Fruit fly (Drosophila melanogaster): ENCODE results near the gene CG32982.
A peak's percentile ranks its signal among the peaks of the same experiment; 100 is the strongest.

The CG32982 gene

dm6 chr2L:9175172-9175571 lies 49.6 kb downstream of the CG32982 start (continued):
- peak; percentile 67; the same call in 1 of the 2 replicates for TF ChIP-seq Adf1 (GFP tag; IDR thresholded peaks at IDR 0.05)
- TF ChIP-seq CG33213 (GFP tag; optimal IDR thresholded peaks at IDR 0.05): no peak
- peak; percentile 88 for TF ChIP-seq lbe (GFP tag; optimal IDR thresholded peaks at IDR 0.05)
- peak; percentile 28 for TF ChIP-seq HmgZ (tag; optimal IDR thresholded peaks at IDR 0.05)
- peak; percentile 77 for TF ChIP-seq pfk (GFP tag; optimal IDR thresholded peaks at IDR 0.05)
- no peak for TF ChIP-seq Ptx1 (GFP tag; IDR thresholded peaks at IDR 0.05)
- peak in 1 of 2 experiments; percentile 91 for TF ChIP-seq bsh (GFP tag; optimal IDR thresholded peaks at IDR 0.05)
- no peak for TF ChIP-seq CG8290 (GFP tag; optimal IDR thresholded peaks at IDR 0.05)
- peak in 1 of 2 experiments; percentile 4 for TF ChIP-seq CG8290 (tag; optimal IDR thresholded peaks at IDR 0.05)
- TF ChIP-seq CG2678 (tag; optimal IDR thresholded peaks at IDR 0.05): peak; percentile 11
- no peak for TF ChIP-seq CG14441 (GFP tag; IDR thresholded peaks at IDR 0.05)
- peak; percentile 91 for TF ChIP-seq B-H2 (GFP tag; optimal IDR thresholded peaks at IDR 0.05)
- peak; percentile 8 for TF ChIP-seq CrebB (tag; optimal IDR thresholded peaks at IDR 0.05)
- TF ChIP-seq sug (tag; optimal IDR thresholded peaks at IDR 0.05): peak; percentile 32
- TF ChIP-seq chif (GFP tag; optimal IDR thresholded peaks at IDR 0.05): no peak
- no peak for TF ChIP-seq Dip2 (GFP tag; IDR thresholded peaks at IDR 0.05)
- peak; percentile 18 for TF ChIP-seq CG12219 (GFP tag; optimal IDR thresholded peaks at IDR 0.05)
- peak; percentile 12 for TF ChIP-seq CG12769 (tag; optimal IDR thresholded peaks at IDR 0.05)
- TF ChIP-seq toy (GFP tag; IDR thresholded peaks at IDR 0.05): peak; percentile 44; the same call in 1 of the 2 replicates
- TF ChIP-seq Ada2b (GFP tag; IDR thresholded peaks at IDR 0.05): 0 out of 2 replicates have a peak, but pooled peaks have one; percentile 5
- peak; percentile 93; the same call in 1 of the 2 replicates for TF ChIP-seq chm (GFP tag; IDR thresholded peaks at IDR 0.05)
- TF ChIP-seq CG32767 (GFP tag; IDR thresholded peaks at IDR 0.05): peak; percentile 38; the same call in 1 of the 2 replicates
- peak; percentile 38; the same call in 1 of the 2 replicates for TF ChIP-seq vvl (GFP tag; IDR thresholded peaks at IDR 0.05)
- no peak for TF ChIP-seq CG15514 (GFP tag; optimal IDR thresholded peaks at IDR 0.05)
- peak; percentile 44; the same call in 1 of the 2 replicates for TF ChIP-seq stc (GFP tag; IDR thresholded peaks at IDR 0.05)
- TF ChIP-seq gro (GFP tag; optimal IDR thresholded peaks at IDR 0.05): peak; percentile 70
- TF ChIP-seq C15 (GFP tag; IDR thresholded peaks at IDR 0.05): peak; percentile 73; the same call in 1 of the 3 replicates
- TF ChIP-seq CG13296 (GFP tag; optimal IDR thresholded peaks at IDR 0.05): peak; percentile 63
- TF ChIP-seq BtbVII (GFP tag; optimal IDR thresholded peaks at IDR 0.05): peak; percentile 4
- TF ChIP-seq CG12071 (GFP tag; optimal IDR thresholded peaks at IDR 0.05): peak; percentile 50
- peak in 1 of 2 experiments; percentile 55 for TF ChIP-seq Pdp1 (GFP tag; optimal IDR thresholded peaks at IDR 0.05)
- TF ChIP-seq CG3163 (GFP tag; optimal IDR thresholded peaks at IDR 0.05): peak; percentile 59
- TF ChIP-seq Deaf1 (tag; optimal IDR thresholded peaks at IDR 0.05): peak; percentile 21
- peak; percentile 57 for TF ChIP-seq CG34376 (GFP tag; optimal IDR thresholded peaks at IDR 0.05)
- peak; percentile 73 for TF ChIP-seq corto (GFP tag; optimal IDR thresholded peaks at IDR 0.05)
- no peak for TF ChIP-seq Nf-YA (GFP tag; IDR thresholded peaks at IDR 0.05)
- TF ChIP-seq CG17385 (GFP tag; optimal IDR thresholded peaks at IDR 0.05): peak; percentile 54
- TF ChIP-seq CG10321 (GFP tag; IDR thresholded peaks at IDR 0.05): 0 out of 2 replicates have a peak, but pooled peaks have one; percentile 23
- peak; percentile 86; the same call in 2 of the 3 replicates for TF ChIP-seq ci (GFP tag; IDR thresholded peaks at IDR 0.05)
- TF ChIP-seq unpg (GFP tag; optimal IDR thresholded peaks at IDR 0.05): peak; percentile 14
- peak; percentile 94; the same call in 1 of the 2 replicates for TF ChIP-seq CG8765 (GFP tag; IDR thresholded peaks at IDR 0.05)
- TF ChIP-seq CG13287 (GFP tag; IDR thresholded peaks at IDR 0.05; ENCODE audit: partially characterized antibody): peak; percentile 25; the same call in 1 of the 2 replicates
- peak; percentile 16 for TF ChIP-seq MTF-1 (GFP tag; optimal IDR thresholded peaks at IDR 0.05; ENCODE audit: borderline replicate concordance)
- peak; percentile 95 for TF ChIP-seq Drgx (GFP tag; IDR thresholded peaks at IDR 0.05)
- peak; percentile 56 for TF ChIP-seq CG17568 (GFP tag; optimal IDR thresholded peaks at IDR 0.05)
- 0 out of 2 replicates have a peak, but pooled peaks have one; percentile 7 for TF ChIP-seq CG11696 (GFP tag; IDR thresholded peaks at IDR 0.05)
- TF ChIP-seq sens (GFP tag): peak; percentile 42
- TF ChIP-seq CG8478 (optimal IDR thresholded peaks at IDR 0.05): no peak
- TF ChIP-seq Rfx (GFP tag; IDR thresholded peaks at IDR 0.05): peak; percentile 70; the same call in 1 of the 2 replicates
- peak; percentile 82; the same call in 1 of the 2 replicates for TF ChIP-seq bowl (GFP tag; IDR thresholded peaks at IDR 0.05)
- TF ChIP-seq Med (GFP tag): peak; percentile 37

Data from whole organism, embryonic.